Comparison of ENCODE assay signal across 5 fruit fly cellular contexts in genomic region chr2L:8362273-8362954, dm6.
A peak's percentile ranks its signal among the peaks of the same experiment; 100 is the strongest.
TF ChIP-seq lines count a peak whose summit lies in the region.

CG7627 (minus strand) TSS chr2L:8362469.

TF ChIP-seq in whole organism, adult, 20 proteins besides CTCF, POLR2A, EP300 and RAD21 (continued from another document):
- TF ChIP-seq Mnt (GFP tag; optimal IDR thresholded peaks at IDR 0.05; lab: Kevin White, UChicago) (peak; percentile 82), tj (GFP tag; optimal IDR thresholded peaks at IDR 0.05; lab: Kevin White, UChicago) (no peak)

TF ChIP-seq in whole organism, embryonic, 481 proteins besides CTCF, POLR2A, EP300 and RAD21 (continued from another document and continues in another):
- TF ChIP-seq lbe (GFP tag; optimal IDR thresholded peaks at IDR 0.05; lab: Kevin White, UChicago) (peak; percentile 65), pfk (GFP tag; optimal IDR thresholded peaks at IDR 0.05; lab: Kevin White, UChicago) (no peak), gcm (GFP tag; optimal IDR thresholded peaks at IDR 0.05; lab: Kevin White, UChicago) (peak; percentile 48), chinmo (GFP tag; IDR thresholded peaks at IDR 0.05; lab: Robert Waterston, UW; ENCODE audit: partially characterized antibody) (peak; percentile 74; the same call in 2 of the 4 replicates), CG1792 (GFP tag; optimal IDR thresholded peaks at IDR 0.05; lab: Kevin White, UChicago) (peak; percentile 43), Rfx (GFP tag; IDR thresholded peaks at IDR 0.05; lab: Robert Waterston, UW) (peak; percentile 87), CkIIα-i1 (GFP tag; IDR thresholded peaks at IDR 0.05; lab: Robert Waterston, UW) (0 out of 2 replicates have a peak, but pooled peaks have one; percentile 37), CG32772 (GFP tag; IDR thresholded peaks at IDR 0.05; lab: Robert Waterston, UW) (peak; percentile 56), Hsf (GFP tag; optimal IDR thresholded peaks at IDR 0.05; lab: Kevin White, UChicago) (peak; percentile 74), Ets65A (GFP tag; lab: Kevin White, UChicago) (peak; percentile 97), CG15269 (tag; optimal IDR thresholded peaks at IDR 0.05; lab: Kevin White, UChicago) (peak; percentile 76), sc (optimal IDR thresholded peaks at IDR 0.05; lab: Kevin White, UChicago) (no peak), sc (GFP tag; optimal IDR thresholded peaks at IDR 0.05; lab: Kevin White, UChicago) (peak; percentile 6), CG4360 (GFP tag; IDR thresholded peaks at IDR 0.05; lab: Robert Waterston, UW) (0 out of 2 replicates have a peak, but pooled peaks have one; percentile 23), CG1647 (GFP tag; optimal IDR thresholded peaks at IDR 0.05; lab: Kevin White, UChicago) (peak; percentile 46), CG31441 (GFP tag; IDR thresholded peaks at IDR 0.05; lab: Robert Waterston, UW) (peak; percentile 81), ci (GFP tag; IDR thresholded peaks at IDR 0.05; lab: Robert Waterston, UW) (peak; percentile 67; the same call in 2 of the 3 replicates), usp (GFP tag; optimal IDR thresholded peaks at IDR 0.05; lab: Kevin White, UChicago) (no peak), CG9876 (GFP tag; optimal IDR thresholded peaks at IDR 0.05; lab: Kevin White, UChicago) (peak; percentile 35), nom (GFP tag; optimal IDR thresholded peaks at IDR 0.05; lab: Kevin White, UChicago) (peak; percentile 48), mam (GFP tag; optimal IDR thresholded peaks at IDR 0.05; lab: Kevin White, UChicago) (peak; percentile 84), sqz (GFP tag; optimal IDR thresholded peaks at IDR 0.05; lab: Kevin White, UChicago) (peak; percentile 53), HHEX (GFP tag; optimal IDR thresholded peaks at IDR 0.05; lab: Kevin White, UChicago) (peak; percentile 80), Ptx1 (GFP tag; IDR thresholded peaks at IDR 0.05; lab: Robert Waterston, UW) (peak; percentile 83), MESR4 (GFP tag; optimal IDR thresholded peaks at IDR 0.05; lab: Kevin White, UChicago) (no peak), repo (GFP tag; optimal IDR thresholded peaks at IDR 0.05; lab: Kevin White, UChicago) (peak; percentile 73), CG8290 (GFP tag; optimal IDR thresholded peaks at IDR 0.05; lab: Kevin White, UChicago) (peak; percentile 22), CG8290 (tag; optimal IDR thresholded peaks at IDR 0.05; lab: Kevin White, UChicago) (peak in 1 of 2 experiments; percentile 71), CG8281 (tag; optimal IDR thresholded peaks at IDR 0.05; lab: Kevin White, UChicago) (peak; percentile 50), CG12071 (GFP tag; optimal IDR thresholded peaks at IDR 0.05; lab: Kevin White, UChicago) (peak; percentile 32), Xrp1 (GFP tag; IDR thresholded peaks at IDR 0.05; lab: Robert Waterston, UW) (peak; percentile 83)

TF ChIP-seq in whole organism, prepupa, 60 proteins besides CTCF, POLR2A, EP300 and RAD21 (continued from another document and continues in another):
- TF ChIP-seq CG11294 (GFP tag; IDR thresholded peaks at IDR 0.05; lab: Robert Waterston, UW) (peak; percentile 68; the same call in 1 of the 2 replicates), cyc (GFP tag; optimal IDR thresholded peaks at IDR 0.05; lab: Kevin White, UChicago) (peak; percentile 75), fd85E (GFP tag; optimal IDR thresholded peaks at IDR 0.05; lab: Kevin White, UChicago) (no peak), CG6808 (GFP tag; optimal IDR thresholded peaks at IDR 0.05; lab: Kevin White, UChicago) (peak; percentile 64), salr (GFP tag; optimal IDR thresholded peaks at IDR 0.05; lab: Kevin White, UChicago) (peak; percentile 12 to 57), CG15336 (GFP tag; IDR thresholded peaks at IDR 0.05; lab: Robert Waterston, UW) (peak; percentile 66), eg (GFP tag; IDR thresholded peaks at IDR 0.05; lab: Robert Waterston, UW) (peak; percentile 78), Sox102F (GFP tag; optimal IDR thresholded peaks at IDR 0.05; lab: Kevin White, UChicago) (peak; percentile 78), CG11902 (GFP tag; optimal IDR thresholded peaks at IDR 0.05; lab: Kevin White, UChicago) (peak; percentile 61), Sox15 (GFP tag; optimal IDR thresholded peaks at IDR 0.05; lab: Kevin White, UChicago) (peak; percentile 52), CG6792 (GFP tag; optimal IDR thresholded peaks at IDR 0.05; lab: Kevin White, UChicago) (peak; percentile 60), acj6 (GFP tag; optimal IDR thresholded peaks at IDR 0.05; lab: Kevin White, UChicago) (peak; percentile 51), esn (GFP tag; optimal IDR thresholded peaks at IDR 0.05; lab: Kevin White, UChicago) (peak; percentile 84), fkh (GFP tag; optimal IDR thresholded peaks at IDR 0.05; lab: Kevin White, UChicago) (peak; percentile 51), CG3032 (tag; optimal IDR thresholded peaks at IDR 0.05; lab: Kevin White, UChicago) (peak; percentile 51), vri (GFP tag; optimal IDR thresholded peaks at IDR 0.05; lab: Kevin White, UChicago) (peak; percentile 77), CG1621 (tag; optimal IDR thresholded peaks at IDR 0.05; lab: Kevin White, UChicago) (peak; percentile 8), Blimp-1 (GFP tag; optimal IDR thresholded peaks at IDR 0.05; lab: Kevin White, UChicago) (peak; percentile 46), Sox14 (GFP tag; optimal IDR thresholded peaks at IDR 0.05; lab: Kevin White, UChicago) (peak; percentile 72), Hr38 (GFP tag; optimal IDR thresholded peaks at IDR 0.05; lab: Kevin White, UChicago) (no peak), CG6854 (GFP tag; optimal IDR thresholded peaks at IDR 0.05; lab: Kevin White, UChicago) (no peak), CG11762 (GFP tag; optimal IDR thresholded peaks at IDR 0.05; lab: Kevin White, UChicago; ENCODE audit: insufficient read depth) (peak; percentile 5), CG6163 (GFP tag; IDR thresholded peaks at IDR 0.05; lab: Robert Waterston, UW) (peak; percentile 81), Smox (GFP tag; optimal IDR thresholded peaks at IDR 0.05; lab: Kevin White, UChicago) (peak; percentile 68), Hr39 (GFP tag; optimal IDR thresholded peaks at IDR 0.05; lab: Kevin White, UChicago) (peak; percentile 73), CG4318 (GFP tag; optimal IDR thresholded peaks at IDR 0.05; lab: Kevin White, UChicago) (no peak), Gug (GFP tag; IDR thresholded peaks at IDR 0.05; lab: Robert Waterston, UW) (peak; percentile 55), pdm3 (GFP tag; optimal IDR thresholded peaks at IDR 0.05; lab: Kevin White, UChicago) (peak; percentile 74), CG8319 (GFP tag; optimal IDR thresholded peaks at IDR 0.05; lab: Kevin White, UChicago) (peak; percentile 59), OdsH (GFP tag; optimal IDR thresholded peaks at IDR 0.05; lab: Kevin White, UChicago) (peak; percentile 65), Eip75B (GFP tag; optimal IDR thresholded peaks at IDR 0.05; lab: Kevin White, UChicago) (peak; percentile 58), CG10669 (GFP tag; optimal IDR thresholded peaks at IDR 0.05; lab: Kevin White, UChicago) (peak; percentile 58), svp (GFP tag; lab: Kevin White, UChicago) (peak; percentile 96), CG16779 (tag; optimal IDR thresholded peaks at IDR 0.05; lab: Kevin White, UChicago) (peak; percentile 7)

TF ChIP-seq in whole organism, pupa, 21 proteins besides CTCF, POLR2A, EP300 and RAD21 (continued from another document):
- TF ChIP-seq fd96Ca (GFP tag; IDR thresholded peaks at IDR 0.05; lab: Robert Waterston, UW) = peak; percentile 78; the same call in 2 of the 3 replicates

TF ChIP-seq in whole organism, wandering third instar larva, 38 proteins besides CTCF, POLR2A, EP300 and RAD21 (continued from another document):
- no peak for TF ChIP-seq dsf (GFP tag; optimal IDR thresholded peaks at IDR 0.05; lab: Kevin White, UChicago; ENCODE audit: borderline replicate concordance)
- TF ChIP-seq sage (GFP tag; optimal IDR thresholded peaks at IDR 0.05; lab: Kevin White, UChicago) = peak; percentile 48
- no peak for TF ChIP-seq Dfd (GFP tag; optimal IDR thresholded peaks at IDR 0.05; lab: Kevin White, UChicago)
- TF ChIP-seq Mio (GFP tag; optimal IDR thresholded peaks at IDR 0.05; lab: Kevin White, UChicago) = no peak
- TF ChIP-seq GATAd (GFP tag; optimal IDR thresholded peaks at IDR 0.05; lab: Kevin White, UChicago) = no peak
- peak; percentile 85 for TF ChIP-seq br (GFP tag; optimal IDR thresholded peaks at IDR 0.05; lab: Kevin White, UChicago)
- no peak for TF ChIP-seq Rel (GFP tag; optimal IDR thresholded peaks at IDR 0.05; lab: Kevin White, UChicago)
- peak; percentile 41 for TF ChIP-seq Rel (tag; optimal IDR thresholded peaks at IDR 0.05; lab: Kevin White, UChicago)
- peak; percentile 62 for TF ChIP-seq CG32264 (GFP tag; optimal IDR thresholded peaks at IDR 0.05; lab: Kevin White, UChicago)
- TF ChIP-seq dl (GFP tag; optimal IDR thresholded peaks at IDR 0.05; lab: Kevin White, UChicago; ENCODE audit: insufficient read depth in 1 of 2, partially characterized antibody in 2 of 2) = no peak
- TF ChIP-seq Vsx2 (GFP tag; optimal IDR thresholded peaks at IDR 0.05; lab: Kevin White, UChicago; ENCODE audit: partially characterized antibody) = peak; percentile 49
- peak; percentile 66 for TF ChIP-seq dmrt93B (GFP tag; optimal IDR thresholded peaks at IDR 0.05; lab: Kevin White, UChicago)
- TF ChIP-seq ey (GFP tag; optimal IDR thresholded peaks at IDR 0.05; lab: Kevin White, UChicago) = peak; percentile 90
- peak; percentile 83 for TF ChIP-seq Jra (GFP tag; optimal IDR thresholded peaks at IDR 0.05; lab: Kevin White, UChicago)
- no peak for TF ChIP-seq lola (GFP tag; optimal IDR thresholded peaks at IDR 0.05; lab: Kevin White, UChicago)
- TF ChIP-seq pan (optimal IDR thresholded peaks at IDR 0.05; lab: Kevin White, UChicago) = no peak
